Fruit fly (Drosophila melanogaster) whole organism, embryonic: ENCODE data around the gene Agpat2.
A peak's percentile ranks its signal among the peaks of the same experiment; 100 is the strongest.

Experiments used
- B-H2 ChIP-seq: fragments of 200-800 bp; sonication (Bioruptor generic); optimal IDR thresholded peaks from 2 replicates; lab custom pipeline; 2018; ENCODE audit warnings: missing biosample characterization, mild to moderate bottlenecking, missing genetic modification characterization
- CG11560 ChIP-seq: fragments of 200-800 bp; sonication (Bioruptor generic); IDR thresholded peaks from 3 replicates; pipeline ENCODE4 v1.3.6; 2022; ENCODE audit warnings: missing biosample characterization, missing genetic modification characterization
- CG11695 ChIP-seq: fragments of 200-800 bp; sonication (Bioruptor generic); IDR thresholded peaks from 3 replicates; pipeline ENCODE4 v1.3.6; 2022; ENCODE audit warnings: missing biosample characterization, missing genetic modification characterization
- CG12155 ChIP-seq: fragments of 200-800 bp; sonication (Bioruptor generic); optimal IDR thresholded peaks from 3 replicates; lab custom pipeline; 2016; ENCODE audit warnings: missing biosample characterization, missing genetic modification characterization
- CG12219 ChIP-seq: fragments of 200-800 bp; sonication (Bioruptor generic); optimal IDR thresholded peaks from 3 replicates; lab custom pipeline; 2018; ENCODE audit warnings: missing biosample characterization, mild to moderate bottlenecking, missing genetic modification characterization
- CG1233 ChIP-seq: fragments of 200-800 bp; sonication (Bioruptor generic); optimal IDR thresholded peaks from 4 replicates; lab custom pipeline; 2018; ENCODE audit warnings: missing biosample characterization, mild to moderate bottlenecking, missing genetic modification characterization
- CG13894 ChIP-seq: fragments of 200-800 bp; sonication (Bioruptor generic); optimal IDR thresholded peaks from 3 replicates; lab custom pipeline; 2018; ENCODE audit warnings: missing biosample characterization, mild to moderate bottlenecking, missing genetic modification characterization, moderate library complexity
- CG14050 ChIP-seq: fragments of 200-800 bp; sonication (Bioruptor generic); IDR thresholded peaks from 3 replicates; pipeline ENCODE4 v1.3.6; 2022; ENCODE audit warnings: missing biosample characterization, missing genetic modification characterization
- CG14710 ChIP-seq: fragments of 200-800 bp; sonication (Bioruptor generic); optimal IDR thresholded peaks from 3 replicates; lab custom pipeline; 2019; ENCODE audit warnings: missing biosample characterization, mild to moderate bottlenecking, missing genetic modification characterization, moderate library complexity
- CG15601 ChIP-seq: fragments of 200-800 bp; sonication (Bioruptor generic); optimal IDR thresholded peaks from 3 replicates; lab custom pipeline; 2019; ENCODE audit warnings: missing biosample characterization, mild to moderate bottlenecking, missing genetic modification characterization, moderate library complexity
- CG1602 ChIP-seq: fragments of 200-800 bp; sonication (Bioruptor generic); optimal IDR thresholded peaks from 3 replicates; lab custom pipeline; 2016; ENCODE audit warnings: missing biosample characterization, missing genetic modification characterization
- CG17328 ChIP-seq: fragments of 200-800 bp; sonication (Bioruptor generic); IDR thresholded peaks from 2 replicates; pipeline ENCODE4 v1.3.6; 2022; ENCODE audit warnings: missing biosample characterization, missing genetic modification characterization
- CG2116 ChIP-seq: fragments of 200-800 bp; sonication (Bioruptor generic); optimal IDR thresholded peaks from 3 replicates; lab custom pipeline; 2018; ENCODE audit warnings: missing biosample characterization, mild to moderate bottlenecking, missing genetic modification characterization
- CG32772 ChIP-seq: fragments of 200-800 bp; sonication (Bioruptor generic); IDR thresholded peaks from 2 replicates; pipeline ENCODE4 v1.3.6; 2022; ENCODE audit warnings: missing biosample characterization, missing genetic modification characterization
- CG33213 ChIP-seq: fragments of 200-800 bp; sonication (Bioruptor generic); optimal IDR thresholded peaks from 3 replicates; lab custom pipeline; 2016; ENCODE audit warnings: missing biosample characterization, missing genetic modification characterization
- CG5180 ChIP-seq: fragments of 200-800 bp; sonication (Bioruptor generic); optimal IDR thresholded peaks from 3 replicates; lab custom pipeline; 2017; ENCODE audit warnings: missing biosample characterization, missing genetic modification characterization, mild to moderate bottlenecking, moderate library complexity, missing genetic modification reagents
- CG6272 ChIP-seq: fragments of 200-800 bp; sonication (Bioruptor generic); IDR thresholded peaks from 2 replicates; pipeline ENCODE4 v1.3.6; 2022; ENCODE audit warnings: missing biosample characterization, missing genetic modification characterization
- CG7928 ChIP-seq: fragments of 200-800 bp; sonication (Bioruptor generic); optimal IDR thresholded peaks from 2 replicates; lab custom pipeline; 2017; ENCODE audit warnings: missing biosample characterization, mild to moderate bottlenecking, missing genetic modification characterization
- CG8359 ChIP-seq: fragments of 200-800 bp; sonication (Bioruptor generic); optimal IDR thresholded peaks from 2 replicates; lab custom pipeline; 2017; ENCODE audit warnings: missing biosample characterization, mild to moderate bottlenecking, missing genetic modification characterization, borderline replicate concordance
- CG8478 ChIP-seq: fragments of >200 bp; optimal IDR thresholded peaks from 2 replicates; lab custom pipeline; 2018
- Dfd ChIP-seq, 2 experiments: fragments of >200 bp; optimal IDR thresholded peaks; 2 replicates each; lab custom pipeline; 2017; ENCODE audit warnings: missing biosample characterization in 2 of 2, missing genetic modification characterization in 2 of 2
- H2.0 ChIP-seq: fragments of 200-800 bp; sonication (Bioruptor generic); IDR thresholded peaks from 2 replicates; pipeline ENCODE4 v1.3.6; 2022; ENCODE audit warnings: missing biosample characterization, missing genetic modification characterization
- Hey ChIP-seq: fragments of 200-800 bp; sonication (Bioruptor generic); optimal IDR thresholded peaks from 3 replicates; lab custom pipeline; 2018; ENCODE audit warnings: missing biosample characterization, mild to moderate bottlenecking, missing genetic modification characterization
- Hr3 ChIP-seq: fragments of 200-800 bp; sonication (Bioruptor generic); optimal IDR thresholded peaks from 3 replicates; lab custom pipeline; 2016; ENCODE audit warnings: missing biosample characterization, missing genetic modification characterization
- Jarid2 ChIP-seq: fragments of 200-800 bp; sonication (Bioruptor generic); optimal IDR thresholded peaks from 3 replicates; lab custom pipeline; 2017; ENCODE audit warnings: mild to moderate bottlenecking, missing biosample characterization, missing genetic modification reagents, missing genetic modification characterization
- Med ChIP-seq: fragments of 200-800 bp; sonication (Bioruptor generic); peaks from one replicate; lab custom pipeline; 2016; ENCODE audit warnings: missing biosample characterization, missing genetic modification characterization, mild to moderate bottlenecking, inconsistent platforms, moderate library complexity
- NC2β ChIP-seq: fragments of 200-800 bp; sonication (Bioruptor generic); optimal IDR thresholded peaks from 2 replicates; lab custom pipeline; 2016; ENCODE audit warnings: missing biosample characterization, missing genetic modification characterization
- Pdp1 ChIP-seq, 2 experiments: fragments of 200-800 bp; sonication (Bioruptor generic); optimal IDR thresholded peaks; 3 replicates each; lab custom pipeline; 2016; ENCODE audit warnings: missing biosample characterization in 2 of 2, missing genetic modification characterization in 2 of 2, mild to moderate bottlenecking in 1 of 2, moderate library complexity in 1 of 2
- Ptx1 ChIP-seq: fragments of 200-800 bp; sonication (Bioruptor generic); IDR thresholded peaks from 2 replicates; pipeline ENCODE4 v1.3.6; 2022; ENCODE audit warnings: missing biosample characterization, missing genetic modification characterization
- Sox100B ChIP-seq: fragments of 200-800 bp; sonication (Bioruptor generic); optimal IDR thresholded peaks from 3 replicates; lab custom pipeline; 2018; ENCODE audit warnings: missing biosample characterization, mild to moderate bottlenecking, missing genetic modification characterization
- Spps ChIP-seq: fragments of 200-800 bp; sonication (Bioruptor generic); optimal IDR thresholded peaks from 2 replicates; lab custom pipeline; 2018; ENCODE audit warnings: missing biosample characterization, mild to moderate bottlenecking, missing genetic modification characterization
- Sry-β ChIP-seq: fragments of 200-800 bp; sonication (Bioruptor generic); optimal IDR thresholded peaks from 2 replicates; lab custom pipeline; 2018; ENCODE audit warnings: missing biosample characterization, mild to moderate bottlenecking, missing genetic modification characterization, moderate library complexity
- Vsx1 ChIP-seq: fragments of 200-800 bp; sonication (Bioruptor generic); optimal IDR thresholded peaks from 2 replicates; lab custom pipeline; 2017; ENCODE audit warnings: missing biosample characterization, mild to moderate bottlenecking, missing genetic modification characterization, missing genetic modification reagents
- cad ChIP-seq: fragments of >200 bp; optimal IDR thresholded peaks from 2 replicates; lab custom pipeline; 2017; ENCODE audit warnings: missing biosample characterization, missing genetic modification characterization
- croc ChIP-seq: fragments of 200-800 bp; sonication (Bioruptor generic); conservative IDR thresholded peaks from 3 replicates; pipeline ENCODE4 v1.3.6; 2022; ENCODE audit warnings: missing biosample characterization, missing genetic modification characterization
- crol ChIP-seq: fragments of 200-800 bp; sonication (Bioruptor generic); IDR thresholded peaks from 2 replicates; pipeline ENCODE4 v1.3.6; 2022; ENCODE audit warnings: missing biosample characterization, missing genetic modification characterization
- fd96Cb ChIP-seq: fragments of 200-800 bp; sonication (Bioruptor generic); optimal IDR thresholded peaks from 2 replicates; lab custom pipeline; 2018; ENCODE audit warnings: missing biosample characterization, mild to moderate bottlenecking, missing genetic modification characterization, moderate library complexity
- gro ChIP-seq: fragments of 200-800 bp; sonication (Bioruptor generic); optimal IDR thresholded peaks from 2 replicates; lab custom pipeline; 2016; ENCODE audit warnings: missing biosample characterization, missing genetic modification characterization
- jumu ChIP-seq: fragments of 200-800 bp; sonication (Bioruptor generic); optimal IDR thresholded peaks from 3 replicates; lab custom pipeline; 2016; ENCODE audit warnings: missing biosample characterization, missing genetic modification characterization
- kni ChIP-seq: fragments of 200-800 bp; sonication (Bioruptor generic); optimal IDR thresholded peaks from 3 replicates; lab custom pipeline; 2017; ENCODE audit warnings: mild to moderate bottlenecking, missing biosample characterization, missing genetic modification reagents, missing genetic modification characterization
- knrl ChIP-seq: fragments of 200-800 bp; sonication (Bioruptor generic); IDR thresholded peaks from 3 replicates; pipeline ENCODE4 v1.3.6; 2022; ENCODE audit warnings: missing biosample characterization, missing genetic modification characterization; ENCODE audit not compliant: partially characterized antibody
- lab ChIP-seq: fragments of 200-800 bp; sonication (Bioruptor generic); optimal IDR thresholded peaks from 3 replicates; lab custom pipeline; 2017; ENCODE audit warnings: missing biosample characterization, missing genetic modification characterization, mild to moderate bottlenecking, moderate library complexity, missing genetic modification reagents
- oc ChIP-seq: fragments of 200-800 bp; sonication (Bioruptor generic); optimal IDR thresholded peaks from 2 replicates; lab custom pipeline; 2018; ENCODE audit warnings: missing biosample characterization, mild to moderate bottlenecking, missing genetic modification characterization, moderate library complexity
- pfk ChIP-seq: fragments of 200-800 bp; sonication (Bioruptor generic); optimal IDR thresholded peaks from 2 replicates; lab custom pipeline; 2018; ENCODE audit warnings: missing biosample characterization, mild to moderate bottlenecking, missing genetic modification characterization, moderate library complexity
- pros ChIP-seq: fragments of 200-800 bp; sonication (Bioruptor generic); optimal IDR thresholded peaks from 3 replicates; lab custom pipeline; 2019; ENCODE audit warnings: missing biosample characterization, mild to moderate bottlenecking, missing genetic modification characterization, moderate library complexity
- row ChIP-seq: fragments of 200-800 bp; sonication (Bioruptor generic); IDR thresholded peaks from 3 replicates; pipeline ENCODE4 v1.3.6; 2022; ENCODE audit warnings: missing biosample characterization, missing genetic modification characterization
- salm ChIP-seq: fragments of 200-800 bp; sonication (Bioruptor generic); optimal IDR thresholded peaks from 2 replicates; lab custom pipeline; 2018; ENCODE audit warnings: missing biosample characterization, mild to moderate bottlenecking, missing genetic modification characterization
- toy ChIP-seq: fragments of 200-800 bp; sonication (Bioruptor generic); IDR thresholded peaks from 2 replicates; pipeline ENCODE4 v1.3.6; 2022; ENCODE audit warnings: missing biosample characterization, missing genetic modification characterization
- trh ChIP-seq: fragments of 200-800 bp; sonication (Bioruptor generic); optimal IDR thresholded peaks from 2 replicates; lab custom pipeline; 2016; ENCODE audit warnings: missing biosample characterization, missing genetic modification characterization
- tup ChIP-seq: fragments of 200-800 bp; sonication (Bioruptor generic); optimal IDR thresholded peaks from 2 replicates; lab custom pipeline; 2016; ENCODE audit warnings: missing biosample characterization, mild to moderate bottlenecking, missing genetic modification characterization, moderate library complexity
- wor ChIP-seq: fragments of 200-800 bp; sonication (Bioruptor generic); IDR thresholded peaks from 2 replicates; pipeline ENCODE4 v1.3.6; 2022; ENCODE audit warnings: missing biosample characterization, missing genetic modification characterization

The Agpat2 gene

dm6 chr2L:8473448-8473847 is 9.7 kb upstream of the Agpat2 start (continued):
- TF ChIP-seq Jarid2 (GFP tag; lab: Kevin White, UChicago): no peak
- peak; percentile 47; the same call in 2 of the 3 replicates for TF ChIP-seq croc (GFP tag; lab: Robert Waterston, UW)
- no peak for TF ChIP-seq knrl (GFP tag; lab: Robert Waterston, UW)
- peak; percentile 35 for TF ChIP-seq CG12219 (GFP tag; lab: Kevin White, UChicago)
- peak; percentile 76 for TF ChIP-seq lab (GFP tag; lab: Kevin White, UChicago)
- TF ChIP-seq Hr3 (GFP tag; lab: Kevin White, UChicago): peak; percentile 6
- TF ChIP-seq fd96Cb (tag; lab: Kevin White, UChicago): peak; percentile 64
- peak; percentile 10 for TF ChIP-seq oc (tag; lab: Kevin White, UChicago)
- TF ChIP-seq Pdp1 (GFP tag; optimal IDR thresholded peaks at IDR 0.05; lab: Kevin White, UChicago): peak in 1 of 2 experiments; percentile 22
- peak; percentile 40 for TF ChIP-seq CG8359
- peak; percentile 42; the same call in 1 of the 2 replicates for TF ChIP-seq crol
- peak; percentile 57 for TF ChIP-seq Spps (tag; lab: Kevin White, UChicago)
- peak; percentile 46; the same call in 1 of the 3 replicates for TF ChIP-seq CG11695
- no peak for TF ChIP-seq Sry-β (GFP tag; lab: Kevin White, UChicago)
- TF ChIP-seq row (GFP tag; lab: Robert Waterston, UW): peak; percentile 71
- no peak for TF ChIP-seq CG13894
- peak; percentile 5 for TF ChIP-seq CG1602 (GFP tag; lab: Kevin White, UChicago)
- TF ChIP-seq jumu (GFP tag; lab: Kevin White, UChicago): no peak
- peak; percentile 22 for TF ChIP-seq CG15601 (tag; lab: Kevin White, UChicago)
- no peak for TF ChIP-seq kni
- no peak for TF ChIP-seq Vsx1 (GFP tag; lab: Kevin White, UChicago)
- peak; percentile 47; the same call in 1 of the 3 replicates for TF ChIP-seq CG11560
- TF ChIP-seq wor (GFP tag; lab: Robert Waterston, UW): peak; percentile 12; the same call in 1 of the 2 replicates
- no peak for TF ChIP-seq NC2β (GFP tag; lab: Kevin White, UChicago)
- TF ChIP-seq CG17328 (GFP tag; lab: Robert Waterston, UW): peak; percentile 71
- TF ChIP-seq salm (tag; lab: Kevin White, UChicago): no peak
- no peak for TF ChIP-seq trh (GFP tag; lab: Kevin White, UChicago)
- peak; percentile 42 for TF ChIP-seq Sox100B (GFP tag; lab: Kevin White, UChicago)
- TF ChIP-seq gro: no peak
- TF ChIP-seq pfk (GFP tag; lab: Kevin White, UChicago): no peak
- no peak for TF ChIP-seq tup (GFP tag; lab: Kevin White, UChicago)
- peak; percentile 73; the same call in 1 of the 2 replicates for TF ChIP-seq Ptx1 (GFP tag; lab: Robert Waterston, UW)
- TF ChIP-seq B-H2 (GFP tag; lab: Kevin White, UChicago): no peak
- peak; percentile 57 for TF ChIP-seq CG6272 (GFP tag; lab: Robert Waterston, UW)
- no peak for TF ChIP-seq toy (GFP tag; lab: Robert Waterston, UW)
- peak; percentile 59 for TF ChIP-seq CG14710 (tag; lab: Kevin White, UChicago)
- TF ChIP-seq Hey (tag; lab: Kevin White, UChicago): no peak
- peak; percentile 51; the same call in 1 of the 2 replicates for TF ChIP-seq H2.0 (GFP tag; lab: Robert Waterston, UW)
- TF ChIP-seq CG2116 (GFP tag; lab: Kevin White, UChicago): no peak
- TF ChIP-seq cad (GFP tag; lab: Kevin White, UChicago): no peak
- TF ChIP-seq CG5180 (GFP tag; lab: Kevin White, UChicago): peak; percentile 32
- no peak for TF ChIP-seq Dfd (GFP tag; optimal IDR thresholded peaks at IDR 0.05; lab: Kevin White, UChicago)
- TF ChIP-seq CG12155 (GFP tag; lab: Kevin White, UChicago): peak; percentile 29
- TF ChIP-seq CG7928 (GFP tag; lab: Kevin White, UChicago): no peak
- TF ChIP-seq CG14050 (GFP tag; lab: Robert Waterston, UW): peak; percentile 60
- TF ChIP-seq CG8478 (lab: Kevin White, UChicago): no peak
- peak; percentile 13 for TF ChIP-seq CG33213 (GFP tag; lab: Kevin White, UChicago)
- TF ChIP-seq pros: no peak
- peak; percentile 54 for TF ChIP-seq CG1233
- TF ChIP-seq CG32772 (GFP tag; lab: Robert Waterston, UW): peak; percentile 66; the same call in 1 of the 2 replicates
- peak; percentile 89 for TF ChIP-seq Med (GFP tag; lab: Kevin White, UChicago)
